Worm (Caenorhabditis elegans) whole organism, L3 larva: Measurements from ENCODE around the gene C27B7.7.
A peak's percentile ranks its signal among the peaks of the same experiment; 100 is the strongest.

Experiments used
- ZK546.5 ChIP-seq: sonication (generic microtip); optimal IDR thresholded peaks from 2 replicates; lab custom pipeline; 2017; ENCODE audit warnings: missing biosample characterization, missing genetic modification characterization
- aly-2 ChIP-seq: fragments of 150-350 bp; optimal IDR thresholded peaks from 2 replicates; lab custom pipeline; 2014; ENCODE audit warnings: missing biosample characterization, missing genetic modification characterization
- ama-1 ChIP-seq: fragments of 150-350 bp; optimal IDR thresholded peaks from 2 replicates; lab custom pipeline; 2018
- ceh-28 ChIP-seq: fragments of 150-350 bp; optimal IDR thresholded peaks from 2 replicates; lab custom pipeline; 2014; ENCODE audit warnings: missing biosample characterization, missing genetic modification reagents, missing genetic modification characterization
- ceh-82 ChIP-seq: fragments of 150-350 bp; optimal IDR thresholded peaks from 2 replicates; lab custom pipeline; 2014; ENCODE audit warnings: missing biosample characterization, missing genetic modification characterization
- daf-12 ChIP-seq: fragments of 150-350 bp; optimal IDR thresholded peaks from 2 replicates; lab custom pipeline; 2014; ENCODE audit warnings: missing biosample characterization, missing genetic modification reagents, missing genetic modification characterization
- egl-27 ChIP-seq: sonication (generic microtip); optimal IDR thresholded peaks from 4 replicates; lab custom pipeline; 2017; ENCODE audit warnings: missing biosample characterization, missing genetic modification reagents, missing genetic modification characterization
- egl-5 ChIP-seq: fragments of 150-350 bp; optimal IDR thresholded peaks from 2 replicates; lab custom pipeline; 2017; ENCODE audit warnings: missing biosample characterization, missing genetic modification reagents, missing genetic modification characterization, inconsistent platforms
- elt-1 ChIP-seq: fragments of 150-350 bp; optimal IDR thresholded peaks from 2 replicates; lab custom pipeline; 2014; ENCODE audit warnings: missing biosample characterization, missing genetic modification characterization
- elt-2 ChIP-seq: sonication (generic microtip); optimal IDR thresholded peaks from 2 replicates; lab custom pipeline; 2016; ENCODE audit warnings: missing genetic modification reagents, mild to moderate bottlenecking, missing genetic modification characterization, missing compliant biosample characterization
- eor-1 ChIP-seq, 2 experiments: fragments of 150-350 bp; optimal IDR thresholded peaks; 2 replicates each; lab custom pipeline; 2014 to 2018; ENCODE audit warnings: missing biosample characterization in 2 of 2, missing genetic modification characterization in 2 of 2
- fos-1 ChIP-seq: fragments of 150-350 bp; optimal IDR thresholded peaks from 2 replicates; lab custom pipeline; 2014; ENCODE audit warnings: missing biosample characterization, missing genetic modification characterization
- hmg-11 ChIP-seq: sonication (generic microtip); optimal IDR thresholded peaks from 2 replicates; lab custom pipeline; 2016; ENCODE audit warnings: missing genetic modification characterization, missing compliant biosample characterization
- jun-1 ChIP-seq: fragments of 150-350 bp; optimal IDR thresholded peaks from 2 replicates; lab custom pipeline; 2014; ENCODE audit warnings: missing biosample characterization, missing genetic modification reagents, missing genetic modification characterization
- lin-15B ChIP-seq: fragments of 150-350 bp; optimal IDR thresholded peaks from 2 replicates; lab custom pipeline; 2014; ENCODE audit warnings: missing biosample characterization, missing genetic modification characterization
- lin-39 ChIP-seq: fragments of 150-350 bp; optimal IDR thresholded peaks from 2 replicates; lab custom pipeline; 2018; ENCODE audit warnings: missing biosample characterization, missing genetic modification reagents, missing genetic modification characterization
- lsy-12 ChIP-seq: sonication (generic microtip); optimal IDR thresholded peaks from 2 replicates; lab custom pipeline; 2016; ENCODE audit warnings: mild to moderate bottlenecking, missing genetic modification characterization, missing compliant biosample characterization
- mdl-1 ChIP-seq: fragments of 150-350 bp; optimal IDR thresholded peaks from 2 replicates; lab custom pipeline; 2014; ENCODE audit warnings: missing biosample characterization, missing genetic modification characterization
- mml-1 ChIP-seq: fragments of 150-350 bp; sonication (generic microtip); optimal IDR thresholded peaks from 3 replicates; lab custom pipeline; 2014; ENCODE audit warnings: missing biosample characterization, missing genetic modification characterization
- nfya-1 ChIP-seq: sonication (generic microtip); optimal IDR thresholded peaks from 2 replicates; lab custom pipeline; 2017; ENCODE audit warnings: missing genetic modification characterization, mild to moderate bottlenecking, missing compliant biosample characterization, antibody characterized with exemption, moderate library complexity; ENCODE audit not compliant: insufficient read depth
- nhr-11 ChIP-seq: fragments of 150-350 bp; optimal IDR thresholded peaks from 2 replicates; lab custom pipeline; 2014; ENCODE audit warnings: missing biosample characterization, missing genetic modification characterization
- nhr-23 ChIP-seq: fragments of 150-350 bp; optimal IDR thresholded peaks from 2 replicates; lab custom pipeline; 2014; ENCODE audit warnings: missing biosample characterization, missing genetic modification reagents, missing genetic modification characterization
- nhr-25 ChIP-seq: sonication (generic microtip); optimal IDR thresholded peaks from 2 replicates; lab custom pipeline; 2017; ENCODE audit warnings: missing biosample characterization, missing genetic modification characterization
- nhr-28 ChIP-seq: fragments of 150-350 bp; optimal IDR thresholded peaks from 2 replicates; lab custom pipeline; 2014; ENCODE audit warnings: missing biosample characterization, missing genetic modification characterization
- nhr-43 ChIP-seq: sonication (generic microtip); optimal IDR thresholded peaks from 2 replicates; lab custom pipeline; 2016; ENCODE audit warnings: mild to moderate bottlenecking, missing genetic modification characterization, missing compliant biosample characterization; ENCODE audit not compliant: poor library complexity, severe bottlenecking
- nhr-76 ChIP-seq: fragments of 150-350 bp; sonication (generic microtip); optimal IDR thresholded peaks from 5 replicates; lab custom pipeline; 2014; ENCODE audit warnings: missing biosample characterization, missing genetic modification characterization
- pha-4 ChIP-seq: fragments of 150-350 bp; optimal IDR thresholded peaks from 2 replicates; lab custom pipeline; 2014; ENCODE audit warnings: missing biosample characterization, missing genetic modification reagents, missing genetic modification characterization
- pqm-1 ChIP-seq: fragments of 150-350 bp; optimal IDR thresholded peaks from 2 replicates; lab custom pipeline; 2017; ENCODE audit warnings: missing biosample characterization, missing genetic modification characterization, inconsistent platforms
- sea-2 ChIP-seq: fragments of 150-350 bp; sonication (generic microtip); optimal IDR thresholded peaks from 4 replicates; lab custom pipeline; 2014; ENCODE audit warnings: missing biosample characterization, missing genetic modification reagents, missing genetic modification characterization
- skn-1 ChIP-seq: fragments of 150-350 bp; optimal IDR thresholded peaks from 2 replicates; lab custom pipeline; 2014; ENCODE audit warnings: missing biosample characterization, missing genetic modification characterization
- snpc-4 ChIP-seq: fragments of 150-350 bp; optimal IDR thresholded peaks from 2 replicates; lab custom pipeline; 2014; ENCODE audit warnings: missing biosample characterization, missing genetic modification characterization
- unc-39 ChIP-seq: sonication (generic microtip); optimal IDR thresholded peaks from 4 replicates; lab custom pipeline; 2017; ENCODE audit warnings: missing biosample characterization, missing genetic modification characterization
- unc-62 ChIP-seq: fragments of 150-350 bp; sonication (generic microtip); optimal IDR thresholded peaks from 4 replicates; lab custom pipeline; 2014; ENCODE audit warnings: missing biosample characterization, missing genetic modification reagents, missing genetic modification characterization
- zag-1 ChIP-seq: fragments of 150-350 bp; optimal IDR thresholded peaks from 2 replicates; lab custom pipeline; 2014; ENCODE audit warnings: missing biosample characterization, missing genetic modification characterization
- ztf-11 ChIP-seq: fragments of 150-350 bp; optimal IDR thresholded peaks from 2 replicates; lab custom pipeline; 2014; ENCODE audit warnings: missing biosample characterization, missing genetic modification characterization
- ztf-4 ChIP-seq: fragments of 150-350 bp; optimal IDR thresholded peaks from 2 replicates; lab custom pipeline; 2014; ENCODE audit warnings: missing biosample characterization, missing genetic modification characterization

C27B7.7 gene

ce11 chrIV:8866092-8866491, 40.8 kb upstream of the C27B7.7 start (continued):
- TF ChIP-seq nfya-1 (tag; lab: Kevin White, UChicago) (peak; percentile 53), zag-1 (tag; lab: Kevin White, UChicago) (no peak), nhr-43 (tag; lab: Kevin White, UChicago) (no peak), elt-2 (peak; percentile 83), nhr-25 (peak; percentile 95), snpc-4 (tag; lab: Kevin White, UChicago) (peak; percentile 50), mdl-1 (peak; percentile 4), pqm-1 (tag; lab: Kevin White, UChicago) (peak; percentile 27)

ce11 chrIV:8867562-8867961, 39.3 kb upstream of the C27B7.7 start:
- TF ChIP-seq pqm-1 (tag; lab: Kevin White, UChicago) (no peak), ceh-28 (no peak), unc-39 (tag; lab: Kevin White, UChicago) (no peak), snpc-4 (tag; lab: Kevin White, UChicago) (no peak), skn-1 (tag; lab: Kevin White, UChicago) (no peak), mdl-1 (no peak), ztf-11 (tag; lab: Kevin White, UChicago) (no peak), pha-4 (tag; lab: Kevin White, UChicago) (peak; percentile 11), elt-2 (peak; percentile 51)

- no peak for TF ChIP-seq lsy-12 (tag; lab: Kevin White, UChicago)
- TF ChIP-seq nhr-23 (tag; lab: Kevin White, UChicago), result peak; percentile 43
- TF ChIP-seq unc-62 (GFP tag; lab: Kevin White, UChicago), result no peak
- TF ChIP-seq ceh-82 (tag; lab: Kevin White, UChicago), result no peak
- no peak for TF ChIP-seq ama-1
- no peak for TF ChIP-seq elt-2
- TF ChIP-seq nhr-11 (tag; lab: Kevin White, UChicago), result no peak
- peak; percentile 9 for TF ChIP-seq nhr-25
- TF ChIP-seq snpc-4 (tag; lab: Kevin White, UChicago), result peak; percentile 65
- no peak for TF ChIP-seq egl-5 (tag; lab: Kevin White, UChicago)
- TF ChIP-seq lin-15B, result peak; percentile 49
- TF ChIP-seq pha-4 (tag; lab: Kevin White, UChicago), result peak; percentile 75
- no peak for TF ChIP-seq aly-2 (tag; lab: Kevin White, UChicago)
- TF ChIP-seq, all 47 proteins: peak for 5
Observed at ce11 chrIV:8869624-8870023, 37.2 kb upstream of the C27B7.7 start, which contains the start of gene npp-23. Gene npp-23 (minus strand): TSS chrIV:8869679.

ce11 chrIV:8872958-8873357, 33.9 kb upstream of the C27B7.7 start, which contains the start of gene C09G9.3:
Gene C09G9.3 (minus strand): TSS chrIV:8873058.
- no peak for TF ChIP-seq mml-1 (tag; lab: Kevin White, UChicago)
- no peak for TF ChIP-seq nhr-76
- no peak for TF ChIP-seq daf-12 (tag; lab: Kevin White, UChicago)
- TF ChIP-seq nfya-1 (tag; lab: Kevin White, UChicago), result no peak
- TF ChIP-seq, all 47 proteins: peak for 0

- TF ChIP-seq unc-62 (GFP tag; lab: Kevin White, UChicago) (no peak), ZK546.5 (tag; lab: Kevin White, UChicago) (no peak), nhr-43 (tag; lab: Kevin White, UChicago) (no peak), lsy-12 (tag; lab: Kevin White, UChicago) (no peak), egl-27 (no peak), pqm-1 (tag; lab: Kevin White, UChicago) (no peak), lin-39 (tag; lab: Kevin White, UChicago) (no peak), jun-1 (tag; lab: Kevin White, UChicago) (no peak), ztf-4 (tag; lab: Kevin White, UChicago) (no peak), fos-1 (tag; lab: Kevin White, UChicago) (no peak)
Observed at ce11 chrIV:8873847-8874246, 33.0 kb upstream of the C27B7.7 start, which contains the start of gene hdl-2. Gene hdl-2 (plus strand): TSS chrIV:8874147.

- TF ChIP-seq unc-62 (GFP tag; lab: Kevin White, UChicago), result no peak
- TF ChIP-seq sea-2 (GFP tag; lab: Kevin White, UChicago), result no peak
- no peak for TF ChIP-seq fos-1 (tag; lab: Kevin White, UChicago)
- no peak for TF ChIP-seq nhr-28
- TF ChIP-seq mml-1 (tag; lab: Kevin White, UChicago), result no peak
- no peak for TF ChIP-seq nhr-76
- no peak for TF ChIP-seq lin-39 (tag; lab: Kevin White, UChicago)
- no peak for TF ChIP-seq nhr-11 (tag; lab: Kevin White, UChicago)
- TF ChIP-seq hmg-11 (tag; lab: Kevin White, UChicago), result no peak
- no peak for TF ChIP-seq eor-1 (tag; optimal IDR thresholded peaks at IDR 0.05; lab: Kevin White, UChicago)
- no peak for TF ChIP-seq elt-1
Observed at ce11 chrIV:8879810-8880209, 27.0 kb upstream of the C27B7.7 start, which contains the start of gene npax-4. Gene npax-4 (minus strand): TSS chrIV:8879910.
